Worm (Caenorhabditis elegans) whole organism, L1 larva: ENCODE results near the gene W02B3.4.

Experiments
- C16A3.4 ChIP-seq: fragments of 150-350 bp; optimal IDR thresholded peaks from 2 replicates; lab custom pipeline; 2014; ENCODE audit warnings: missing biosample characterization, missing genetic modification characterization
- F16B12.6 ChIP-seq: fragments of 150-350 bp; optimal IDR thresholded peaks from 2 replicates; lab custom pipeline; 2014; ENCODE audit warnings: missing biosample characterization, missing genetic modification characterization
- aha-1 ChIP-seq: fragments of 150-350 bp; optimal IDR thresholded peaks from 2 replicates; lab custom pipeline; 2014; ENCODE audit warnings: missing biosample characterization, missing genetic modification characterization
- aly-2 ChIP-seq: fragments of 150-350 bp; optimal IDR thresholded peaks from 2 replicates; lab custom pipeline; 2014; ENCODE audit warnings: missing biosample characterization, missing genetic modification characterization
- blmp-1 ChIP-seq: fragments of 150-350 bp; optimal IDR thresholded peaks from 2 replicates; lab custom pipeline; 2014; ENCODE audit warnings: missing biosample characterization, missing genetic modification characterization
- ceh-90 ChIP-seq: sonication (generic microtip); optimal IDR thresholded peaks from 2 replicates; lab custom pipeline; 2016; ENCODE audit warnings: missing genetic modification characterization, missing compliant biosample characterization
- dpl-1 ChIP-seq, 3 experiments: fragments of 150-350 bp in 2 of 3; sonication (generic microtip) in 1 of 3; optimal IDR thresholded peaks; 2 replicates each; lab custom pipeline; 2014 to 2017; ENCODE audit warnings: missing biosample characterization in 3 of 3, missing genetic modification characterization in 3 of 3, missing genetic modification reagents in 3 of 3
- efl-1 ChIP-seq, 4 experiments: fragments of 150-350 bp; optimal IDR thresholded peaks in 3 of 4; peaks in 1 of 4; 1 replicate in 1 of 4; 2 replicates in 3 of 4; lab custom pipeline; 2014; ENCODE audit warnings: missing biosample characterization in 2 of 4, missing genetic modification characterization in 2 of 4, missing genetic modification reagents in 2 of 4
- efl-3 ChIP-seq: fragments of 200-800 bp; sonication (Bioruptor generic); optimal IDR thresholded peaks from 2 replicates; lab custom pipeline; 2018; ENCODE audit warnings: mild to moderate bottlenecking, missing genetic modification characterization, missing compliant biosample characterization
- egl-27 ChIP-seq, 2 experiments: fragments of 150-350 bp in 1 of 2; sonication (generic microtip); optimal IDR thresholded peaks; 3 replicates each; lab custom pipeline; 2017 to 2018; ENCODE audit warnings: missing biosample characterization in 2 of 2, missing genetic modification characterization in 2 of 2, missing genetic modification reagents in 2 of 2
- elt-2 ChIP-seq: sonication (generic microtip); optimal IDR thresholded peaks from 2 replicates; lab custom pipeline; 2016; ENCODE audit warnings: missing genetic modification characterization, mild to moderate bottlenecking, inconsistent platforms, missing compliant biosample characterization, missing genetic modification reagents
- ets-5 ChIP-seq: fragments of 200-800 bp; sonication (Bioruptor generic); IDR thresholded peaks from 2 replicates; pipeline ENCODE4 v1.3.6; 2022; ENCODE audit warnings: missing genetic modification characterization, missing compliant biosample characterization
- fkh-4 ChIP-seq: sonication (generic microtip); optimal IDR thresholded peaks from 2 replicates; lab custom pipeline; 2016; ENCODE audit warnings: missing compliant biosample characterization, missing genetic modification characterization, borderline replicate concordance
- fkh-8 ChIP-seq: sonication (generic microtip); optimal IDR thresholded peaks from 2 replicates; lab custom pipeline; 2016; ENCODE audit warnings: mild to moderate bottlenecking, missing genetic modification characterization, missing compliant biosample characterization
- grh-1 ChIP-seq: fragments of 200-800 bp; sonication (Bioruptor generic); IDR thresholded peaks from 2 replicates; pipeline ENCODE4 v1.3.6; 2022; ENCODE audit warnings: missing genetic modification reagents, missing genetic modification characterization, missing compliant biosample characterization
- hpl-2 ChIP-seq: fragments of 150-350 bp; optimal IDR thresholded peaks from 2 replicates; lab custom pipeline; 2014; ENCODE audit warnings: missing biosample characterization, missing genetic modification reagents, missing genetic modification characterization
- irx-1 ChIP-seq: sonication (generic microtip); optimal IDR thresholded peaks from 2 replicates; lab custom pipeline; 2016; ENCODE audit warnings: missing genetic modification characterization, missing compliant biosample characterization
- lin-14 ChIP-seq: fragments of 200-800 bp; sonication (Bioruptor generic); optimal IDR thresholded peaks from 2 replicates; lab custom pipeline; 2018; ENCODE audit warnings: mild to moderate bottlenecking, missing genetic modification characterization, moderate library complexity, missing compliant biosample characterization
- lin-15B ChIP-seq: fragments of 150-350 bp; sonication (generic microtip); optimal IDR thresholded peaks from 3 replicates; lab custom pipeline; 2014; ENCODE audit warnings: missing biosample characterization, missing genetic modification characterization
- lin-35 ChIP-seq, 2 experiments: fragments of 150-350 bp; optimal IDR thresholded peaks; 2 replicates each; lab custom pipeline; 2014; ENCODE audit warnings: missing biosample characterization in 2 of 2, missing genetic modification characterization in 2 of 2, missing genetic modification reagents in 2 of 2
- lir-3 ChIP-seq: sonication (generic microtip); optimal IDR thresholded peaks from 2 replicates; lab custom pipeline; 2016; ENCODE audit warnings: mild to moderate bottlenecking, missing genetic modification characterization, moderate library complexity, missing compliant biosample characterization; ENCODE audit not compliant: poor library complexity
- lsy-2 ChIP-seq, 2 experiments: fragments of 150-350 bp; optimal IDR thresholded peaks; 2 replicates each; lab custom pipeline; 2014; ENCODE audit warnings: missing biosample characterization in 2 of 2, missing genetic modification characterization in 2 of 2
- mef-2 ChIP-seq: fragments of 150-350 bp; optimal IDR thresholded peaks from 2 replicates; lab custom pipeline; 2014; ENCODE audit warnings: missing biosample characterization, missing genetic modification characterization
- nhr-11 ChIP-seq: fragments of 150-350 bp; optimal IDR thresholded peaks from 2 replicates; lab custom pipeline; 2014; ENCODE audit warnings: missing biosample characterization, missing genetic modification characterization
- nhr-12 ChIP-seq: sonication (generic microtip); optimal IDR thresholded peaks from 2 replicates; lab custom pipeline; 2017; ENCODE audit warnings: missing biosample characterization, missing genetic modification characterization
- nhr-20 ChIP-seq: sonication (generic microtip); optimal IDR thresholded peaks from 2 replicates; lab custom pipeline; 2016; ENCODE audit warnings: mild to moderate bottlenecking, missing genetic modification characterization, missing compliant biosample characterization
- nhr-28 ChIP-seq: fragments of 150-350 bp; optimal IDR thresholded peaks from 2 replicates; lab custom pipeline; 2014; ENCODE audit warnings: missing biosample characterization, missing genetic modification characterization
- nhr-47 ChIP-seq: sonication (generic microtip); optimal IDR thresholded peaks from 2 replicates; lab custom pipeline; 2016; ENCODE audit warnings: mild to moderate bottlenecking, missing genetic modification characterization, moderate library complexity, missing compliant biosample characterization
- nhr-71 ChIP-seq: sonication (generic microtip); optimal IDR thresholded peaks from 2 replicates; lab custom pipeline; 2016; ENCODE audit warnings: mild to moderate bottlenecking, missing genetic modification characterization, moderate library complexity, missing compliant biosample characterization
- nhr-76 ChIP-seq: sonication (generic microtip); optimal IDR thresholded peaks from 2 replicates; lab custom pipeline; 2017; ENCODE audit warnings: missing biosample characterization, missing genetic modification characterization
- nhr-84 ChIP-seq: sonication (generic microtip); optimal IDR thresholded peaks from 2 replicates; lab custom pipeline; 2017; ENCODE audit warnings: missing biosample characterization, missing genetic modification characterization
- nhr-90 ChIP-seq: sonication (generic microtip); optimal IDR thresholded peaks from 2 replicates; lab custom pipeline; 2016; ENCODE audit warnings: mild to moderate bottlenecking, missing genetic modification characterization, missing compliant biosample characterization; ENCODE audit not compliant: poor library complexity
- pag-3 ChIP-seq: sonication (generic microtip); optimal IDR thresholded peaks from 2 replicates; lab custom pipeline; 2017; ENCODE audit warnings: missing genetic modification characterization, mild to moderate bottlenecking, missing compliant biosample characterization, antibody characterized with exemption, borderline replicate concordance; ENCODE audit not compliant: insufficient read depth
- pax-3 ChIP-seq: fragments of 200-800 bp; sonication (Bioruptor generic); optimal IDR thresholded peaks from 2 replicates; lab custom pipeline; 2018; ENCODE audit warnings: mild to moderate bottlenecking, missing genetic modification characterization, moderate library complexity, missing compliant biosample characterization
- pqm-1 ChIP-seq: sonication (generic microtip); optimal IDR thresholded peaks from 3 replicates; lab custom pipeline; 2017; ENCODE audit warnings: missing biosample characterization, missing genetic modification characterization
- snpc-4 ChIP-seq: fragments of 150-350 bp; optimal IDR thresholded peaks from 2 replicates; lab custom pipeline; 2014; ENCODE audit warnings: missing biosample characterization, missing genetic modification characterization
- sox-4 ChIP-seq: sonication (generic microtip); optimal IDR thresholded peaks from 2 replicates; lab custom pipeline; 2016; ENCODE audit warnings: missing genetic modification characterization, missing compliant biosample characterization
- tbx-2 ChIP-seq: sonication (generic microtip); optimal IDR thresholded peaks from 2 replicates; lab custom pipeline; 2016; ENCODE audit warnings: missing genetic modification characterization, missing compliant biosample characterization
- unc-130 ChIP-seq: fragments of 150-350 bp; optimal IDR thresholded peaks from 2 replicates; lab custom pipeline; 2017; ENCODE audit warnings: missing biosample characterization, missing genetic modification characterization, inconsistent platforms
- unc-62 ChIP-seq: fragments of 150-350 bp; optimal IDR thresholded peaks from 2 replicates; lab custom pipeline; 2014; ENCODE audit warnings: missing biosample characterization, missing genetic modification reagents, missing genetic modification characterization
- unc-86 ChIP-seq: sonication (generic microtip); optimal IDR thresholded peaks from 2 replicates; lab custom pipeline; 2016; ENCODE audit warnings: missing genetic modification characterization, missing compliant biosample characterization
- unc-98 ChIP-seq: fragments of 200-800 bp; sonication (Bioruptor generic); IDR thresholded peaks from 2 replicates; pipeline ENCODE4 v1.3.6; 2022; ENCODE audit warnings: missing genetic modification characterization, missing compliant biosample characterization
- xbp-1 ChIP-seq: sonication (generic microtip); optimal IDR thresholded peaks from 2 replicates; lab custom pipeline; 2016; ENCODE audit warnings: missing genetic modification characterization, missing compliant biosample characterization
- zag-1 ChIP-seq: fragments of 150-350 bp; optimal IDR thresholded peaks from 2 replicates; lab custom pipeline; 2014; ENCODE audit warnings: missing biosample characterization, missing genetic modification characterization
- zip-4 ChIP-seq: fragments of 200-800 bp; sonication (Bioruptor generic); optimal IDR thresholded peaks from 2 replicates; lab custom pipeline; 2018; ENCODE audit warnings: mild to moderate bottlenecking, missing genetic modification characterization, moderate library complexity, missing compliant biosample characterization
- ztf-11 ChIP-seq, 2 experiments: sonication (generic microtip); optimal IDR thresholded peaks; 2 replicates each; lab custom pipeline; 2016 to 2017; ENCODE audit warnings: missing genetic modification characterization in 2 of 2, missing biosample characterization in 1 of 2, missing compliant biosample characterization in 1 of 2

W02B3.4 gene

DNA sequence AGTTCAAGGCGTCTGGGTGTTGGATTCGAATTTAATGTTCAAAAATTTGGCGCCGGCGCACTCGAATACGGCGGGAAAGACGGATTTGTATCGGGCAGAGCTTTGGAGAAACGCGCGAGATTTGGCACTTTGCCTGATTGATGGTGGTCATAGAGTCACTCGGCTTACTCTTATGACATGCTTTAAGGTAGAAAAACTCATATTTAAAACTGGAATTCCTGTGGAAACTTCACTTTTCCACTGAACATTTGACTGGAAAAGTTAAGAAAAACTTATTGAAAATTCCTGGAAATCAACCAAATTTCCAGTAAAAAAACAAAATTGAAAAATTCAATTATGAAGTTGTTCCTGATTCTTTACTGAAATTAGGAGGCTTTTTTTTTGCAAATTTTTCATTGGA lies 38.6 kb downstream of the W02B3.4 start:
- no peak for TF ChIP-seq pax-3 (tag; lab: Kevin White, UChicago)
- TF ChIP-seq nhr-12 (tag; lab: Kevin White, UChicago) = no peak
- no peak for TF ChIP-seq efl-1 (optimal IDR thresholded peaks at IDR 0.05; lab: Kevin White, UChicago)
- peak in 1 of 2 experiments; percentile 76 for TF ChIP-seq efl-1 (GFP tag; optimal IDR thresholded peaks at IDR 0.05 in 1 of 2; lab: Kevin White, UChicago)
- TF ChIP-seq pag-3 (tag; lab: Kevin White, UChicago) = no peak

DNA sequence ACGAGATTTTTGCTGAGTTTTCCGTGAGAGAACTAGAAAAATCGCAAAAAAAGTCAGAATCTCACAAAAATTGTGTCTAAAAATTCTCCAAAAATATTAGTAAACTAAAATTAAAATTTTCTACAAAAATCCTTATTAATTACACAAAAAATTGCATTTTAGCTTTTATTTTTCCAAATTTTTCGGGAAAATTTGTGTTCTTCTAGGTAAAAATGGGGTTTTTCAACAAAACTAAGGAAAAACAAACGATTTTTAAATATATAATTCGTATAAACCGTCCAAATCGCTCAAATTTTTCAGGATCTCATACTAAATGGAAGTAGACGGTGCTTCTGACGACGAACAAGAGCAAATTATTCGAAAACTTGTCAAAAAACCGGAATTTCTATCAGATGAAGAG lies 41.5 kb downstream of the W02B3.4 start, which contains the start of gene W06E11.1:
Gene W06E11.1, plus strand, starts transcription at position 301 of the 400 bp plus-strand sequence.
- TF ChIP-seq tbx-2 (tag; lab: Kevin White, UChicago) (no peak), unc-62 (no peak), unc-130 (tag; lab: Kevin White, UChicago) (no peak), lir-3 (no peak), lin-14 (GFP tag; lab: Kevin White, UChicago) (no peak), zip-4 (no peak), blmp-1 (tag; lab: Kevin White, UChicago) (no peak), aly-2 (tag; lab: Kevin White, UChicago) (no peak), ceh-90 (tag; lab: Kevin White, UChicago) (no peak), lsy-2 (tag; optimal IDR thresholded peaks at IDR 0.05; lab: Kevin White, UChicago) (no peak)
- TF ChIP-seq, all 84 proteins: peak for 0

ce11 chrIII:640198-640803 lies 42.9 kb downstream of the W02B3.4 start, which contains the start of the genes tag-266 and tag-267:
tag-266 (minus strand) TSS chrIII:640226.
tag-267 (plus strand) TSS chrIII:640790.
- TF ChIP-seq sox-4 (tag; lab: Kevin White, UChicago) = peak; percentile 43
- TF ChIP-seq ztf-11 (tag; optimal IDR thresholded peaks at IDR 0.05; lab: Kevin White, UChicago) = peak in 1 of 2 experiments; percentile 76
- TF ChIP-seq elt-2 = peak; percentile 25
- TF ChIP-seq nhr-11 (tag; lab: Kevin White, UChicago) = no peak
- TF ChIP-seq pag-3 (tag; lab: Kevin White, UChicago) = no peak
- peak; percentile 33 for TF ChIP-seq F16B12.6 (tag; lab: Kevin White, UChicago)
- peak; percentile 40 for TF ChIP-seq lin-15B (tag; lab: Kevin White, UChicago)
- peak; percentile 77 for TF ChIP-seq tbx-2 (tag; lab: Kevin White, UChicago)
- TF ChIP-seq ets-5 (GFP tag; lab: Robert Waterston, UW) = no peak
- no peak for TF ChIP-seq aha-1 (tag; lab: Kevin White, UChicago)
- TF ChIP-seq dpl-1 (GFP tag; optimal IDR thresholded peaks at IDR 0.05; lab: Kevin White, UChicago) = peak; percentile 28 to 66 (median 54)
- peak; percentile 90 for TF ChIP-seq fkh-8 (tag; lab: Kevin White, UChicago)
- no peak for TF ChIP-seq nhr-84
- no peak for TF ChIP-seq unc-62
- peak; percentile 91 for TF ChIP-seq lin-14 (GFP tag; lab: Kevin White, UChicago)
- peak; percentile 47 for TF ChIP-seq unc-86
- peak; percentile 77 for TF ChIP-seq irx-1 (tag; lab: Kevin White, UChicago)
- TF ChIP-seq efl-3 (GFP tag; lab: Kevin White, UChicago) = no peak
- peak; percentile 61 to 83 for TF ChIP-seq lsy-2 (tag; optimal IDR thresholded peaks at IDR 0.05; lab: Kevin White, UChicago)
- TF ChIP-seq nhr-20 (tag; lab: Kevin White, UChicago) = peak; percentile 65
- TF ChIP-seq nhr-28 (tag; lab: Kevin White, UChicago) = no peak
- TF ChIP-seq grh-1 (GFP tag; lab: Robert Waterston, UW) = no peak
- TF ChIP-seq snpc-4 (tag; lab: Kevin White, UChicago) = peak; percentile 48
- peak; percentile 34 for TF ChIP-seq zag-1
- TF ChIP-seq lir-3 = no peak
- TF ChIP-seq fkh-4 (tag; lab: Kevin White, UChicago) = peak; percentile 41
- peak; percentile 88 for TF ChIP-seq nhr-47
- peak; percentile 87 for TF ChIP-seq nhr-71
- peak; percentile 88 for TF ChIP-seq nhr-90 (tag; lab: Kevin White, UChicago)
- no peak for TF ChIP-seq nhr-76 (tag; lab: Kevin White, UChicago)
- peak; percentile 87 for TF ChIP-seq C16A3.4 (tag; lab: Kevin White, UChicago)
- TF ChIP-seq pqm-1 (tag; lab: Kevin White, UChicago) = no peak
- TF ChIP-seq lin-35 (GFP tag; optimal IDR thresholded peaks at IDR 0.05; lab: Kevin White, UChicago) = peak; percentile 60 to 75
- TF ChIP-seq efl-1 (optimal IDR thresholded peaks at IDR 0.05; lab: Kevin White, UChicago) = peak; percentile 59 to 62
- TF ChIP-seq efl-1 (GFP tag; optimal IDR thresholded peaks at IDR 0.05 in 1 of 2; lab: Kevin White, UChicago) = peak; percentile 64 to 91
- TF ChIP-seq hpl-2 (GFP tag; lab: Kevin White, UChicago) = no peak
- no peak for TF ChIP-seq mef-2
- peak; percentile 70 for TF ChIP-seq xbp-1 (tag; lab: Kevin White, UChicago)
- TF ChIP-seq egl-27 (tag; optimal IDR thresholded peaks at IDR 0.05; lab: Kevin White, UChicago) = no peak
- peak; percentile 80 for TF ChIP-seq unc-98 (GFP tag; lab: Robert Waterston, UW)
